Fruit fly (Drosophila melanogaster) whole organism, embryonic: ENCODE measurements around the gene CG46459.

Experiments used
- Aef1 ChIP-seq: fragments of 200-800 bp; sonication (Bioruptor generic); IDR thresholded peaks from 3 replicates; pipeline ENCODE4 v1.3.6; 2022; ENCODE audit warnings: missing biosample characterization, missing genetic modification characterization
- BEAF-32 ChIP-seq: fragments of 200-800 bp; sonication (Bioruptor generic); optimal IDR thresholded peaks from 3 replicates; lab custom pipeline; 2017; ENCODE audit warnings: missing biosample characterization, missing genetic modification characterization, mild to moderate bottlenecking, moderate library complexity, missing genetic modification reagents
- Bdp1 ChIP-seq: fragments of 200-800 bp; sonication (Bioruptor generic); optimal IDR thresholded peaks from 3 replicates; lab custom pipeline; 2016; ENCODE audit warnings: missing biosample characterization, missing genetic modification characterization
- CG12155 ChIP-seq: fragments of 200-800 bp; sonication (Bioruptor generic); optimal IDR thresholded peaks from 3 replicates; lab custom pipeline; 2016; ENCODE audit warnings: missing biosample characterization, missing genetic modification characterization
- CG12299 ChIP-seq: fragments of 200-800 bp; sonication (Bioruptor generic); optimal IDR thresholded peaks from 2 replicates; lab custom pipeline; 2018; ENCODE audit warnings: missing biosample characterization, mild to moderate bottlenecking, missing genetic modification characterization
- CG13424 ChIP-seq: fragments of 200-800 bp; sonication (Bioruptor generic); optimal IDR thresholded peaks from 2 replicates; lab custom pipeline; 2019; ENCODE audit warnings: missing biosample characterization, mild to moderate bottlenecking, missing genetic modification characterization, moderate library complexity
- CG14014 ChIP-seq: fragments of 200-800 bp; sonication (Bioruptor generic); IDR thresholded peaks from 2 replicates; pipeline ENCODE4 v1.3.6; 2022; ENCODE audit warnings: missing biosample characterization, missing genetic modification characterization
- CG1792 ChIP-seq: fragments of 200-800 bp; sonication (Bioruptor generic); optimal IDR thresholded peaks from 2 replicates; lab custom pipeline; 2016; ENCODE audit warnings: missing biosample characterization, missing genetic modification characterization
- CG18599 ChIP-seq: fragments of 200-800 bp; sonication (Bioruptor generic); optimal IDR thresholded peaks from 3 replicates; lab custom pipeline; 2017; ENCODE audit warnings: missing biosample characterization, missing genetic modification characterization, mild to moderate bottlenecking, moderate library complexity, missing genetic modification reagents
- CG18764 ChIP-seq: fragments of 200-800 bp; sonication (Bioruptor generic); optimal IDR thresholded peaks from 3 replicates; lab custom pipeline; 2016; ENCODE audit warnings: missing biosample characterization, missing genetic modification characterization
- CG2116 ChIP-seq: fragments of 200-800 bp; sonication (Bioruptor generic); optimal IDR thresholded peaks from 3 replicates; lab custom pipeline; 2018; ENCODE audit warnings: missing biosample characterization, mild to moderate bottlenecking, missing genetic modification characterization
- CG31441 ChIP-seq: fragments of 200-800 bp; sonication (Bioruptor generic); IDR thresholded peaks from 2 replicates; pipeline ENCODE4 v1.3.6; 2022; ENCODE audit warnings: missing biosample characterization, missing genetic modification characterization
- CG32532 ChIP-seq: fragments of 200-800 bp; sonication (Bioruptor generic); IDR thresholded peaks from 2 replicates; pipeline ENCODE4 v1.3.6; 2022; ENCODE audit warnings: missing biosample characterization, missing genetic modification characterization
- CG4730 ChIP-seq: fragments of 200-800 bp; sonication (Bioruptor generic); IDR thresholded peaks from 2 replicates; pipeline ENCODE4 v1.3.6; 2022; ENCODE audit warnings: missing biosample characterization, missing genetic modification characterization
- CG8478 ChIP-seq: fragments of >200 bp; optimal IDR thresholded peaks from 2 replicates; lab custom pipeline; 2018
- CG8765 ChIP-seq: fragments of 200-800 bp; sonication (Bioruptor generic); IDR thresholded peaks from 2 replicates; pipeline ENCODE4 v1.3.6; 2022; ENCODE audit warnings: missing biosample characterization, missing genetic modification characterization
- Camta ChIP-seq: fragments of 200-800 bp; sonication (Bioruptor generic); optimal IDR thresholded peaks from 2 replicates; lab custom pipeline; 2016; ENCODE audit warnings: missing biosample characterization, missing genetic modification characterization
- Dek ChIP-seq: fragments of 200-800 bp; sonication (Bioruptor generic); optimal IDR thresholded peaks from 3 replicates; lab custom pipeline; 2019; ENCODE audit warnings: missing biosample characterization, mild to moderate bottlenecking, missing genetic modification characterization, moderate library complexity
- Dll ChIP-seq: fragments of 200-800 bp; sonication (Bioruptor generic); IDR thresholded peaks from 4 replicates; pipeline ENCODE4 v1.3.6; 2022; ENCODE audit warnings: missing biosample characterization, missing genetic modification characterization; ENCODE audit not compliant: partially characterized antibody
- Doc2 ChIP-seq: fragments of 200-800 bp; sonication (Bioruptor generic); IDR thresholded peaks from 2 replicates; pipeline ENCODE4 v1.3.6; 2022; ENCODE audit warnings: missing biosample characterization, missing genetic modification characterization
- Ets97D ChIP-seq: fragments of 200-800 bp; sonication (Bioruptor generic); optimal IDR thresholded peaks from 3 replicates; lab custom pipeline; 2016; ENCODE audit warnings: missing biosample characterization, missing genetic modification characterization
- Hr39 ChIP-seq: fragments of >200 bp; optimal IDR thresholded peaks from 2 replicates; lab custom pipeline; 2017
- Mad ChIP-seq: fragments of 200-800 bp; sonication (Bioruptor generic); optimal IDR thresholded peaks from 2 replicates; lab custom pipeline; 2016; ENCODE audit warnings: missing biosample characterization, missing genetic modification characterization
- Oli ChIP-seq: fragments of 200-800 bp; sonication (Bioruptor generic); optimal IDR thresholded peaks from 2 replicates; lab custom pipeline; 2018; ENCODE audit warnings: missing biosample characterization, mild to moderate bottlenecking, missing genetic modification characterization, moderate library complexity
- Pdp1 ChIP-seq, 2 experiments: fragments of 200-800 bp; sonication (Bioruptor generic); optimal IDR thresholded peaks; 3 replicates each; lab custom pipeline; 2016; ENCODE audit warnings: missing biosample characterization in 2 of 2, missing genetic modification characterization in 2 of 2, mild to moderate bottlenecking in 1 of 2, moderate library complexity in 1 of 2
- Six4 ChIP-seq: fragments of 200-800 bp; sonication (Bioruptor generic); optimal IDR thresholded peaks from 2 replicates; lab custom pipeline; 2016; ENCODE audit warnings: missing biosample characterization, missing genetic modification characterization
- Ssrp ChIP-seq: fragments of 200-800 bp; sonication (Bioruptor generic); optimal IDR thresholded peaks from 2 replicates; lab custom pipeline; 2018; ENCODE audit warnings: missing biosample characterization, mild to moderate bottlenecking, missing genetic modification characterization, moderate library complexity
- al ChIP-seq: fragments of 200-800 bp; sonication (Bioruptor generic); IDR thresholded peaks from 2 replicates; pipeline ENCODE4 v1.3.6; 2022; ENCODE audit warnings: missing biosample characterization, missing genetic modification characterization
- ato ChIP-seq: fragments of 200-800 bp; sonication (Bioruptor generic); IDR thresholded peaks from 2 replicates; pipeline ENCODE4 v1.3.6; 2022; ENCODE audit warnings: missing biosample characterization, missing genetic modification characterization; ENCODE audit not compliant: partially characterized antibody
- chn ChIP-seq: fragments of 200-800 bp; sonication (Bioruptor generic); optimal IDR thresholded peaks from 2 replicates; lab custom pipeline; 2016; ENCODE audit warnings: missing biosample characterization, missing genetic modification characterization
- ems ChIP-seq: fragments of 200-800 bp; sonication (Bioruptor generic); optimal IDR thresholded peaks from 3 replicates; lab custom pipeline; 2016; ENCODE audit warnings: missing biosample characterization, missing genetic modification characterization
- fd3F ChIP-seq: fragments of 200-800 bp; sonication (Bioruptor generic); optimal IDR thresholded peaks from 2 replicates; lab custom pipeline; 2018; ENCODE audit warnings: missing biosample characterization, mild to moderate bottlenecking, missing genetic modification characterization, moderate library complexity
- kah ChIP-seq: fragments of 200-800 bp; sonication (Bioruptor generic); optimal IDR thresholded peaks from 2 replicates; lab custom pipeline; 2018; ENCODE audit warnings: missing biosample characterization, mild to moderate bottlenecking, missing genetic modification characterization
- maf-S ChIP-seq: fragments of 200-800 bp; sonication (Bioruptor generic); optimal IDR thresholded peaks from 2 replicates; lab custom pipeline; 2016; ENCODE audit warnings: missing biosample characterization, missing genetic modification characterization
- oc ChIP-seq: fragments of 200-800 bp; sonication (Bioruptor generic); optimal IDR thresholded peaks from 2 replicates; lab custom pipeline; 2018; ENCODE audit warnings: missing biosample characterization, mild to moderate bottlenecking, missing genetic modification characterization, moderate library complexity
- onecut ChIP-seq: fragments of 200-800 bp; sonication (Bioruptor generic); IDR thresholded peaks from 2 replicates; pipeline ENCODE4 v1.3.6; 2022; ENCODE audit warnings: missing biosample characterization, missing genetic modification characterization
- peb ChIP-seq: fragments of 200-800 bp; sonication (Bioruptor generic); IDR thresholded peaks from 2 replicates; pipeline ENCODE4 v1.3.6; 2022; ENCODE audit warnings: missing biosample characterization, missing genetic modification characterization
- scrt ChIP-seq: fragments of 200-800 bp; sonication (Bioruptor generic); optimal IDR thresholded peaks from 2 replicates; lab custom pipeline; 2018; ENCODE audit warnings: missing biosample characterization, mild to moderate bottlenecking, missing genetic modification characterization, moderate library complexity
- shn ChIP-seq: fragments of 200-800 bp; sonication (Bioruptor generic); optimal IDR thresholded peaks from 3 replicates; lab custom pipeline; 2016; ENCODE audit warnings: missing biosample characterization, missing genetic modification characterization
- sqz ChIP-seq: fragments of 200-800 bp; sonication (Bioruptor generic); optimal IDR thresholded peaks from 3 replicates; lab custom pipeline; 2018; ENCODE audit warnings: missing biosample characterization, mild to moderate bottlenecking, missing genetic modification characterization
- ssp ChIP-seq: fragments of 200-800 bp; sonication (Bioruptor generic); IDR thresholded peaks from 2 replicates; pipeline ENCODE4 v1.3.6; 2022; ENCODE audit warnings: missing biosample characterization, missing genetic modification characterization
- tio ChIP-seq: fragments of 200-800 bp; sonication (Bioruptor generic); optimal IDR thresholded peaks from 2 replicates; lab custom pipeline; 2017; ENCODE audit warnings: missing biosample characterization, missing genetic modification characterization, inconsistent platforms
- trem ChIP-seq: fragments of 200-800 bp; optimal IDR thresholded peaks from 3 replicates; lab custom pipeline; 2019; ENCODE audit warnings: missing biosample characterization, mild to moderate bottlenecking, missing genetic modification characterization, moderate library complexity

The CG46459 gene

dm6 chr3R:10688835-10689234 is 7.6 kb upstream of the CG46459 start (continued):
- TF ChIP-seq Six4 (GFP tag; lab: Kevin White, UChicago), result no peak
- TF ChIP-seq Dek (tag; lab: Kevin White, UChicago), result peak; percentile 30
- no peak for TF ChIP-seq peb
- TF ChIP-seq Oli (tag; lab: Kevin White, UChicago), result no peak
- no peak for TF ChIP-seq maf-S (GFP tag; lab: Kevin White, UChicago)
- TF ChIP-seq Bdp1, result no peak
- peak; percentile 44; the same call in 1 of the 2 replicates for TF ChIP-seq CG31441 (GFP tag; lab: Robert Waterston, UW)
- TF ChIP-seq Hr39 (lab: Kevin White, UChicago), result no peak
- no peak for TF ChIP-seq Dll (GFP tag; lab: Robert Waterston, UW)
- no peak for TF ChIP-seq CG18764 (GFP tag; lab: Kevin White, UChicago)
- no peak for TF ChIP-seq BEAF-32 (GFP tag; lab: Kevin White, UChicago)
- TF ChIP-seq Mad (GFP tag; lab: Kevin White, UChicago), result no peak
- TF ChIP-seq CG2116 (GFP tag; lab: Kevin White, UChicago), result no peak
- peak; percentile 12 for TF ChIP-seq CG13424 (tag; lab: Kevin White, UChicago)
- TF ChIP-seq CG14014 (GFP tag; lab: Robert Waterston, UW), result 0 out of 2 replicates have a peak, but pooled peaks have one; percentile 51
- peak; percentile 88 for TF ChIP-seq CG32532
- TF ChIP-seq tio (GFP tag; lab: Kevin White, UChicago), result peak; percentile 21
- peak; percentile 52 for TF ChIP-seq scrt (GFP tag; lab: Kevin White, UChicago)
- no peak for TF ChIP-seq Ssrp (tag; lab: Kevin White, UChicago)
- TF ChIP-seq Camta (GFP tag; lab: Kevin White, UChicago), result no peak
- TF ChIP-seq kah, result no peak
- TF ChIP-seq CG8478, result no peak
- no peak for TF ChIP-seq Doc2 (GFP tag; lab: Robert Waterston, UW)
- no peak for TF ChIP-seq onecut
- TF ChIP-seq CG18599, result peak; percentile 58
- peak; percentile 32 for TF ChIP-seq CG12155 (GFP tag; lab: Kevin White, UChicago)
- peak; percentile 21; the same call in 1 of the 3 replicates for TF ChIP-seq Aef1 (GFP tag; lab: Robert Waterston, UW)
- no peak for TF ChIP-seq shn (GFP tag; lab: Kevin White, UChicago)
- TF ChIP-seq Ets97D (GFP tag; lab: Kevin White, UChicago), result no peak
- peak; percentile 73 for TF ChIP-seq al (GFP tag; lab: Robert Waterston, UW)
- peak; percentile 29; the same call in 1 of the 2 replicates for TF ChIP-seq ssp
- TF ChIP-seq sqz (GFP tag; lab: Kevin White, UChicago), result no peak
- TF ChIP-seq ato (GFP tag; lab: Robert Waterston, UW), result no peak
- TF ChIP-seq fd3F (GFP tag; lab: Kevin White, UChicago), result peak; percentile 4
- no peak for TF ChIP-seq ems (GFP tag; lab: Kevin White, UChicago)
- no peak for TF ChIP-seq trem (tag; lab: Kevin White, UChicago)
- no peak for TF ChIP-seq CG1792
- TF ChIP-seq oc, result no peak
- TF ChIP-seq CG12299, result peak; percentile 19
- peak; percentile 40; the same call in 1 of the 2 replicates for TF ChIP-seq CG4730 (GFP tag; lab: Robert Waterston, UW)
- TF ChIP-seq CG8765 (GFP tag; lab: Robert Waterston, UW), result 0 out of 2 replicates have a peak, but pooled peaks have one; percentile 24
- TF ChIP-seq chn (GFP tag; lab: Kevin White, UChicago), result no peak
- no peak for TF ChIP-seq Pdp1 (GFP tag; optimal IDR thresholded peaks at IDR 0.05; lab: Kevin White, UChicago)
